Fruit fly (Drosophila melanogaster) whole organism, embryonic: ENCODE results near the gene CG4074.

Source experiments
- Atf6 ChIP-seq: fragments of 200-800 bp; sonication (Bioruptor generic); IDR thresholded peaks from 2 replicates; pipeline ENCODE4 v1.3.6; 2022; ENCODE audit warnings: missing biosample characterization, missing genetic modification characterization
- CG1024 ChIP-seq: fragments of 200-800 bp; sonication (Bioruptor generic); IDR thresholded peaks from 2 replicates; pipeline ENCODE4 v1.3.6; 2022; ENCODE audit warnings: missing biosample characterization, missing genetic modification characterization
- CG12219 ChIP-seq: fragments of 200-800 bp; sonication (Bioruptor generic); optimal IDR thresholded peaks from 3 replicates; lab custom pipeline; 2018; ENCODE audit warnings: missing biosample characterization, mild to moderate bottlenecking, missing genetic modification characterization
- CG12236 ChIP-seq: fragments of 200-800 bp; sonication (Bioruptor generic); optimal IDR thresholded peaks from 2 replicates; lab custom pipeline; 2016; ENCODE audit warnings: missing biosample characterization, missing genetic modification characterization
- CG15269 ChIP-seq: fragments of 200-800 bp; sonication (Bioruptor generic); optimal IDR thresholded peaks from 2 replicates; lab custom pipeline; 2018; ENCODE audit warnings: missing biosample characterization, mild to moderate bottlenecking, missing genetic modification characterization, moderate library complexity
- CG15601 ChIP-seq: fragments of 200-800 bp; sonication (Bioruptor generic); optimal IDR thresholded peaks from 3 replicates; lab custom pipeline; 2019; ENCODE audit warnings: missing biosample characterization, mild to moderate bottlenecking, missing genetic modification characterization, moderate library complexity
- CG16815 ChIP-seq: fragments of 200-800 bp; sonication (Bioruptor generic); optimal IDR thresholded peaks from 3 replicates; lab custom pipeline; 2017; ENCODE audit warnings: missing biosample characterization, mild to moderate bottlenecking, missing genetic modification characterization
- CG17359 ChIP-seq: fragments of 200-800 bp; sonication (Bioruptor generic); optimal IDR thresholded peaks from 3 replicates; lab custom pipeline; 2018; ENCODE audit warnings: missing biosample characterization, mild to moderate bottlenecking, missing genetic modification characterization, moderate library complexity
- CG17361 ChIP-seq: fragments of 200-800 bp; sonication (Bioruptor generic); IDR thresholded peaks from 3 replicates; pipeline ENCODE4 v1.3.6; 2022; ENCODE audit warnings: missing biosample characterization, missing genetic modification characterization
- CG1792 ChIP-seq: fragments of 200-800 bp; sonication (Bioruptor generic); optimal IDR thresholded peaks from 2 replicates; lab custom pipeline; 2016; ENCODE audit warnings: missing biosample characterization, missing genetic modification characterization
- CG30020 ChIP-seq: fragments of 200-800 bp; optimal IDR thresholded peaks from 2 replicates; lab custom pipeline; 2019; ENCODE audit warnings: missing biosample characterization, mild to moderate bottlenecking, missing genetic modification characterization, moderate library complexity
- CG32532 ChIP-seq: fragments of 200-800 bp; sonication (Bioruptor generic); IDR thresholded peaks from 2 replicates; pipeline ENCODE4 v1.3.6; 2022; ENCODE audit warnings: missing biosample characterization, missing genetic modification characterization
- CG3281 ChIP-seq: fragments of 200-800 bp; sonication (Bioruptor generic); optimal IDR thresholded peaks from 3 replicates; lab custom pipeline; 2017; ENCODE audit warnings: missing biosample characterization, mild to moderate bottlenecking, missing genetic modification characterization
- CG4854 ChIP-seq: fragments of 200-800 bp; sonication (Bioruptor generic); optimal IDR thresholded peaks from 2 replicates; lab custom pipeline; 2016; ENCODE audit warnings: missing biosample characterization, missing genetic modification characterization, inconsistent platforms
- CG5245 ChIP-seq: fragments of 200-800 bp; sonication (Bioruptor generic); optimal IDR thresholded peaks from 3 replicates; lab custom pipeline; 2016; ENCODE audit warnings: missing biosample characterization, missing genetic modification characterization
- CG5953 ChIP-seq: fragments of 200-800 bp; sonication (Bioruptor generic); IDR thresholded peaks from 2 replicates; pipeline ENCODE4 v1.3.6; 2022; ENCODE audit warnings: missing biosample characterization, missing genetic modification characterization
- CG6683 ChIP-seq: fragments of 200-800 bp; sonication (Bioruptor generic); optimal IDR thresholded peaks from 2 replicates; lab custom pipeline; 2017; ENCODE audit warnings: missing biosample characterization, mild to moderate bottlenecking, missing genetic modification characterization, missing genetic modification reagents
- CG6813 ChIP-seq: fragments of 200-800 bp; sonication (Bioruptor generic); optimal IDR thresholded peaks from 2 replicates; lab custom pipeline; 2017; ENCODE audit warnings: missing biosample characterization, missing genetic modification characterization, mild to moderate bottlenecking, moderate library complexity, missing genetic modification reagents
- CG7357 ChIP-seq: fragments of 200-800 bp; sonication (Bioruptor generic); IDR thresholded peaks from 3 replicates; pipeline ENCODE4 v1.3.6; 2022; ENCODE audit warnings: missing biosample characterization, missing genetic modification characterization
- CG9932 ChIP-seq: fragments of 200-800 bp; sonication (Bioruptor generic); IDR thresholded peaks from 2 replicates; pipeline ENCODE4 v1.3.6; 2022; ENCODE audit warnings: missing biosample characterization, missing genetic modification characterization
- Camta ChIP-seq: fragments of 200-800 bp; sonication (Bioruptor generic); optimal IDR thresholded peaks from 2 replicates; lab custom pipeline; 2016; ENCODE audit warnings: missing biosample characterization, missing genetic modification characterization
- Dfd ChIP-seq, 2 experiments: fragments of >200 bp; optimal IDR thresholded peaks; 2 replicates each; lab custom pipeline; 2017; ENCODE audit warnings: missing biosample characterization in 2 of 2, missing genetic modification characterization in 2 of 2
- Dref ChIP-seq: fragments of 200-800 bp; sonication (Bioruptor generic); IDR thresholded peaks from 2 replicates; pipeline ENCODE4 v1.3.6; 2022; ENCODE audit warnings: missing biosample characterization, missing genetic modification characterization
- Ets97D ChIP-seq: fragments of 200-800 bp; sonication (Bioruptor generic); optimal IDR thresholded peaks from 3 replicates; lab custom pipeline; 2016; ENCODE audit warnings: missing biosample characterization, missing genetic modification characterization
- Hey ChIP-seq: fragments of 200-800 bp; sonication (Bioruptor generic); optimal IDR thresholded peaks from 3 replicates; lab custom pipeline; 2018; ENCODE audit warnings: missing biosample characterization, mild to moderate bottlenecking, missing genetic modification characterization
- HmgZ ChIP-seq: fragments of 200-800 bp; sonication (Bioruptor generic); optimal IDR thresholded peaks from 2 replicates; lab custom pipeline; 2018; ENCODE audit warnings: missing biosample characterization, mild to moderate bottlenecking, missing genetic modification characterization
- Hsf ChIP-seq: fragments of 200-800 bp; sonication (Bioruptor generic); optimal IDR thresholded peaks from 3 replicates; lab custom pipeline; 2016; ENCODE audit warnings: missing biosample characterization, missing genetic modification characterization
- MESR4 ChIP-seq: fragments of 200-800 bp; sonication (Bioruptor generic); optimal IDR thresholded peaks from 2 replicates; lab custom pipeline; 2018; ENCODE audit warnings: missing biosample characterization, mild to moderate bottlenecking, missing genetic modification characterization, moderate library complexity
- Ptx1 ChIP-seq: fragments of 200-800 bp; sonication (Bioruptor generic); IDR thresholded peaks from 2 replicates; pipeline ENCODE4 v1.3.6; 2022; ENCODE audit warnings: missing biosample characterization, missing genetic modification characterization
- cg ChIP-seq: fragments of 200-800 bp; sonication (Bioruptor generic); optimal IDR thresholded peaks from 3 replicates; lab custom pipeline; 2019; ENCODE audit warnings: missing biosample characterization, mild to moderate bottlenecking, missing genetic modification characterization, moderate library complexity
- dmrt11E ChIP-seq: fragments of 200-800 bp; sonication (Bioruptor generic); optimal IDR thresholded peaks from 3 replicates; lab custom pipeline; 2018; ENCODE audit warnings: missing biosample characterization, mild to moderate bottlenecking, missing genetic modification characterization, moderate library complexity
- eve ChIP-seq, 2 experiments: fragments of >200 bp; optimal IDR thresholded peaks; 2 replicates each; lab custom pipeline; 2017; ENCODE audit warnings: missing biosample characterization in 2 of 2, missing genetic modification characterization in 2 of 2
- gcm ChIP-seq: fragments of 200-800 bp; sonication (Bioruptor generic); optimal IDR thresholded peaks from 2 replicates; lab custom pipeline; 2019; ENCODE audit warnings: missing biosample characterization, mild to moderate bottlenecking, missing genetic modification characterization, moderate library complexity
- gsb-n ChIP-seq: fragments of 200-800 bp; sonication (Bioruptor generic); optimal IDR thresholded peaks from 3 replicates; lab custom pipeline; 2018; ENCODE audit warnings: missing biosample characterization, mild to moderate bottlenecking, missing genetic modification characterization
- insv ChIP-seq, 2 experiments: fragments of 200-800 bp; sonication (Bioruptor generic); optimal IDR thresholded peaks; 3 replicates each; lab custom pipeline; 2016 to 2018; ENCODE audit warnings: missing biosample characterization in 2 of 2, missing genetic modification characterization in 2 of 2
- jing ChIP-seq: fragments of 200-800 bp; sonication (Bioruptor generic); optimal IDR thresholded peaks from 2 replicates; lab custom pipeline; 2018; ENCODE audit warnings: missing biosample characterization, mild to moderate bottlenecking, missing genetic modification characterization
- kni ChIP-seq: fragments of 200-800 bp; sonication (Bioruptor generic); optimal IDR thresholded peaks from 3 replicates; lab custom pipeline; 2017; ENCODE audit warnings: mild to moderate bottlenecking, missing biosample characterization, missing genetic modification reagents, missing genetic modification characterization
- lov ChIP-seq, 2 experiments: fragments of 200-800 bp in 1 of 2; fragments of >200 bp in 1 of 2; sonication (Bioruptor generic) in 1 of 2; IDR thresholded peaks in 1 of 2; optimal IDR thresholded peaks in 1 of 2; 2 replicates in 1 of 2; 3 replicates in 1 of 2; pipeline versions ENCODE4 v1.3.6 to Lab custom; 2017 to 2022; ENCODE audit warnings: missing biosample characterization in 1 of 2, missing genetic modification characterization in 1 of 2
- nau ChIP-seq: fragments of 200-800 bp; sonication (Bioruptor generic); optimal IDR thresholded peaks from 3 replicates; lab custom pipeline; 2017; ENCODE audit warnings: missing biosample characterization, mild to moderate bottlenecking, missing genetic modification characterization, missing genetic modification reagents
- nmo ChIP-seq: fragments of 200-800 bp; sonication (Bioruptor generic); optimal IDR thresholded peaks from 2 replicates; lab custom pipeline; 2018; ENCODE audit warnings: missing biosample characterization, mild to moderate bottlenecking, missing genetic modification characterization, moderate library complexity
- pan ChIP-seq, 4 experiments: fragments of >200 bp in 3 of 4; fragments of 200-800 bp in 1 of 4; sonication (Bioruptor generic) in 1 of 4; optimal IDR thresholded peaks in 3 of 4; IDR thresholded peaks in 1 of 4; 2 replicates each; pipeline versions ENCODE4 v1.3.6 to Lab custom; 2017 to 2022; ENCODE audit warnings: missing biosample characterization in 2 of 4, missing genetic modification characterization in 2 of 4, mixed read lengths in 1 of 4
- pho ChIP-seq: fragments of 200-800 bp; sonication (Bioruptor generic); optimal IDR thresholded peaks from 2 replicates; lab custom pipeline; 2016; ENCODE audit warnings: missing biosample characterization, missing genetic modification characterization
- seq ChIP-seq: fragments of 200-800 bp; sonication (Bioruptor generic); IDR thresholded peaks from 2 replicates; pipeline ENCODE4 v1.3.6; 2022; ENCODE audit warnings: missing biosample characterization, missing genetic modification characterization
- slbo ChIP-seq: fragments of 200-800 bp; sonication (Bioruptor generic); IDR thresholded peaks from 2 replicates; pipeline ENCODE4 v1.3.6; 2022; ENCODE audit warnings: missing biosample characterization, missing genetic modification characterization
- tgo ChIP-seq: fragments of 200-800 bp; sonication (Bioruptor generic); IDR thresholded peaks from 3 replicates; pipeline ENCODE4 v1.3.6; 2022; ENCODE audit warnings: missing biosample characterization, missing genetic modification characterization
- tin ChIP-seq: fragments of 200-800 bp; sonication (Bioruptor generic); optimal IDR thresholded peaks from 3 replicates; lab custom pipeline; 2016; ENCODE audit warnings: missing biosample characterization, missing genetic modification characterization
- z ChIP-seq: fragments of 200-800 bp; sonication (Bioruptor generic); IDR thresholded peaks from 3 replicates; pipeline ENCODE4 v1.3.6; 2022; ENCODE audit warnings: missing biosample characterization, missing genetic modification characterization

Gene CG4074

DNA sequence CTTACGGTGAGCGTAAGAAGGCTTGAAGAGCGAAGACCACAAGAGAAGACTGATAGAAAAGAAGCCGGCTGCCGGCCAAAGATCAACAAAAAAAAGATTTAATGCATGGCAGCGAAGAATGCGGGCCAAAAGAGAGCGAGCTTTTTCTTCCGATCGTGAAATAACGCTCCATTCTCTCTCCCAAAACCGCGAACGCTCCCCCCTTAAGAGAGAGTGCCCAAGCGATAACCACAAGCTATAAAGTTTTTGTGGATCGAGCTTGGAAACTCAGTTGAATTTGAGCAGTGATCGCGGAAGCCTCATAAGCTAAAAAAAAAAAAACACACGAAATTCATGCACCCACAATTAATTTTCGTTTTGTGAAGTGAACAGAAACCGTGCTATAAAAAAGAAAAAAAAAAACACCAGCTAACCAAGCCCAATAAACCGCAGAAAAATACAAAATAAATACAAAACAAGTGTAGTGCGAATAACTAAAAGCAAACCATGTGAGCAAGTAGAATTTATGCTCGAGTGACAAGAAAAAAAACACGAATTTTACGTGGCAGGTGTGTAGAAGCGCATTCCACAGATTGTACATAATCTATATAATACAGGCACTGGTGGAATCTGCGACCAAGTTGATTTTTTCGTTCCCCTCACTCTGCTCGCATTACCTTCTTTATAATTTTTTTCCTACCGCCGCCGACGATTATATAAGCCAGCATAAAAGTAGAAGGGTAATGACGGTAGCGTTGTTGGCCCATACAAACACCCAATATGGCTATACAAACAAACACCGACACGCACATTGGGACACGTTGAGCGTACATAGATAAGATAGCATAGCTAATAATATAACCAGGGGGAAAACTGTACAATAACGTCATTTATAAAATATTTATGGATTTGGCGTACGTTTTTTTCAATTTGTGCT lies 38.7 kb downstream of the CG4074 start, which contains the start of gene CG13252 (continued):
- TF ChIP-seq Dfd (GFP tag; optimal IDR thresholded peaks at IDR 0.05; lab: Kevin White, UChicago) (no peak), HmgZ (tag; lab: Kevin White, UChicago) (peak; percentile 34), Hsf (peak; percentile 10), CG6683 (GFP tag; lab: Kevin White, UChicago) (no peak), pho (GFP tag; lab: Kevin White, UChicago) (no peak), nmo (no peak), cg (peak; percentile 26), seq (GFP tag; lab: Robert Waterston, UW) (0 out of 2 replicates have a peak, but pooled peaks have one; percentile 39), CG12219 (GFP tag; lab: Kevin White, UChicago) (peak; percentile 32), pan (optimal IDR thresholded peaks at IDR 0.05; lab: Kevin White, UChicago) (no peak), pan (GFP tag; optimal IDR thresholded peaks at IDR 0.05 in 1 of 2, IDR thresholded peaks at IDR 0.05 in 1 of 2) (peak in 1 of 2 experiments; percentile 8), CG15601 (tag; lab: Kevin White, UChicago) (peak; percentile 35), CG9932 (peak; percentile 11; the same call in 1 of the 2 replicates), CG17359 (peak; percentile 29), Atf6 (GFP tag; lab: Robert Waterston, UW) (peak; percentile 57; the same call in 1 of the 2 replicates), Ets97D (GFP tag; lab: Kevin White, UChicago) (no peak), tgo (GFP tag; lab: Robert Waterston, UW) (no peak), CG32532 (GFP tag; lab: Robert Waterston, UW) (peak; percentile 34; the same call in 1 of the 2 replicates), tin (GFP tag; lab: Kevin White, UChicago) (no peak), CG30020 (no peak), MESR4 (GFP tag; lab: Kevin White, UChicago) (no peak), z (GFP tag; lab: Robert Waterston, UW) (0 out of 3 replicates have a peak, but pooled peaks have one; percentile 54), insv (GFP tag; optimal IDR thresholded peaks at IDR 0.05; lab: Kevin White, UChicago) (no peak), dmrt11E (no peak), CG1024 (GFP tag; lab: Robert Waterston, UW) (no peak), CG12236 (GFP tag; lab: Kevin White, UChicago) (no peak), CG5953 (GFP tag; lab: Robert Waterston, UW) (no peak), CG1792 (GFP tag; lab: Kevin White, UChicago) (peak; percentile 34), gcm (GFP tag; lab: Kevin White, UChicago) (peak; percentile 69), nau (no peak), slbo (no peak), CG5245 (no peak), Hey (tag; lab: Kevin White, UChicago) (peak; percentile 52), lov (optimal IDR thresholded peaks at IDR 0.05; lab: Kevin White, UChicago) (no peak), lov (GFP tag; IDR thresholded peaks at IDR 0.05; lab: Robert Waterston, UW) (no peak), CG7357 (no peak), kni (GFP tag; lab: Kevin White, UChicago) (peak; percentile 77), jing (no peak), CG17361 (0 out of 3 replicates have a peak, but pooled peaks have one; percentile 16), Dref (no peak), Ptx1 (0 out of 2 replicates have a peak, but pooled peaks have one; percentile 4), CG15269 (tag; lab: Kevin White, UChicago) (peak; percentile 24), CG16815 (GFP tag; lab: Kevin White, UChicago) (no peak), Camta (GFP tag; lab: Kevin White, UChicago) (no peak), gsb-n (tag; lab: Kevin White, UChicago) (no peak), CG6813 (GFP tag; lab: Kevin White, UChicago) (peak; percentile 31), CG3281 (peak; percentile 26), eve (GFP tag; optimal IDR thresholded peaks at IDR 0.05; lab: Kevin White, UChicago) (peak in 1 of 2 experiments; percentile 57), CG4854 (GFP tag; lab: Kevin White, UChicago) (no peak)
